Worm (Caenorhabditis elegans): Measurements from ENCODE around the gene Y49F6A.12.

The Y49F6A.12 gene

DNA sequence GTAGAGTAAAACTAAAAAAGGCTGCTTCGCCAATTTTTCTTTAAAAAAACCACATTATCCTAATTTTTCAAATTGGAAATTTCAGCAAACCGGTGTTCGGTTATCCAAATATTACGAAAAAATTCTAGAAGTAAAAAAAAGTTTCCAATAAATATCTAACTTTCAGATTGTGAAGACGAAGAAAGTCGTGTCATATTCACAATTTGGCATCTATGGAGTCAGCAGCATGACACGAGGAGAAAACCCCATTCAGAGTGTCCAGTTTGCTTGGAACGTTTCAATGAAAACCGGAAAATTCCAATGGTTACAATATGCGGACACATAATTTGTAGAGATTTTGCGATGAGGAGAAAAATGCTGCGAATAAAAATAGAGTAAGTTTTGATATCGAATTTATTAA, at the start of gene Y49F6A.12:
Gene Y49F6A.12 (plus strand): TSS at position 301 of the 400 bp plus-strand sequence.
- no peak for TF ChIP-seq nhr-25 (tag; optimal IDR thresholded peaks at IDR 0.05)
- TF ChIP-seq egl-27 (tag; optimal IDR thresholded peaks at IDR 0.05) = no peak
- no peak for TF ChIP-seq ama-1 (optimal IDR thresholded peaks at IDR 0.05)
- no peak for TF ChIP-seq F13H6.1 (tag; optimal IDR thresholded peaks at IDR 0.05)
- no peak for TF ChIP-seq unc-39 (tag; optimal IDR thresholded peaks at IDR 0.05)
- no peak for TF ChIP-seq nhr-237 (tag; optimal IDR thresholded peaks at IDR 0.05)
- TF ChIP-seq elt-1 (tag; optimal IDR thresholded peaks at IDR 0.05) = no peak
- TF ChIP-seq elt-3 (tag; optimal IDR thresholded peaks at IDR 0.05) = no peak
- TF ChIP-seq alr-1 (tag; optimal IDR thresholded peaks at IDR 0.05) = no peak
- TF ChIP-seq ztf-4 (tag; optimal IDR thresholded peaks at IDR 0.05) = no peak
- no peak for TF ChIP-seq unc-62 (GFP tag; optimal IDR thresholded peaks at IDR 0.05)
- no peak for TF ChIP-seq lin-13 (GFP tag; optimal IDR thresholded peaks at IDR 0.05)
- no peak for TF ChIP-seq nhr-23 (tag; optimal IDR thresholded peaks at IDR 0.05)
- no peak for TF ChIP-seq nhr-10 (tag; optimal IDR thresholded peaks at IDR 0.05)
- no peak for TF ChIP-seq fos-1 (tag; optimal IDR thresholded peaks at IDR 0.05)
- TF ChIP-seq ceh-82 (tag; optimal IDR thresholded peaks at IDR 0.05) = no peak
- TF ChIP-seq lsy-2 (tag; optimal IDR thresholded peaks at IDR 0.05) = no peak
- TF ChIP-seq zag-1 (tag; optimal IDR thresholded peaks at IDR 0.05) = no peak
- TF ChIP-seq peb-1 (tag; optimal IDR thresholded peaks at IDR 0.05) = no peak
- no peak for TF ChIP-seq nhr-12 (tag; optimal IDR thresholded peaks at IDR 0.05)

DNA sequence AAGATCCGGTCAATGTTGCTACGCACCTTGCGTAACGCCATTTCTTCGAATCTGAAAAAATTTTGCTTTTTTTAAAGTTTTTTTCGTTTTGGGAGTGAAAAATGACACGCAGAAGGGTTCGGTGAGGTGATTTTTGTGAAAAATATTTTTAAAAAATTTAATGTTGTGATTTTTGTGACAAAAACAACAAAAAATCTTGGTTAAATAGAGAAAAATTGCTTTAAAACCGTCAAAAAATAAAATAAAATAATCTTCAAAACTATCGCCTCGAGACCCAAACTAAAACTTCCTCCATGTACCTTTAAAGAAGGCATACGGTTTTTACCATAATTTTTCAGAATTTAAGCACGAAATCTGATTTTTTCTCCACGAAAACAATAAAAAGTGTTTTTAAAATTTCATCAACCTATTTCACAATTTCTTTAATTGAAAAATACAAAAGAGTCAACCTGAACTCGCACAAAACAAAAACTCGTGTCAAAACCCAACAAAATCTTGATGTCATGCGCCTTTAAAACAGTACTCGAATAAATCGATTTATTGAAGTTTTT, 49.0 kb upstream of the Y49F6A.12 start, which contains the start of gene apd-3:
Gene apd-3 (minus strand): TSS at position 51 of the 551 bp plus-strand sequence.
- TF ChIP-seq nhr-12 (tag; optimal IDR thresholded peaks at IDR 0.05) = no peak
- TF ChIP-seq lin-39 (tag; optimal IDR thresholded peaks at IDR 0.05) = no peak
- TF ChIP-seq sma-3 (GFP tag; optimal IDR thresholded peaks at IDR 0.05) = no peak
- no peak for TF ChIP-seq lin-13 (GFP tag; optimal IDR thresholded peaks at IDR 0.05)
- no peak for TF ChIP-seq ama-1 (optimal IDR thresholded peaks at IDR 0.05)
- no peak for TF ChIP-seq ceh-16 (tag; optimal IDR thresholded peaks at IDR 0.05)
- no peak for TF ChIP-seq nhr-21 (tag; optimal IDR thresholded peaks at IDR 0.05)
- TF ChIP-seq lsy-2 (tag; optimal IDR thresholded peaks at IDR 0.05) = no peak
- no peak for TF ChIP-seq F13H6.1 (tag; optimal IDR thresholded peaks at IDR 0.05)
- TF ChIP-seq nhr-11 (tag; optimal IDR thresholded peaks at IDR 0.05) = no peak
- TF ChIP-seq sem-4 (tag; optimal IDR thresholded peaks at IDR 0.05) = no peak
- TF ChIP-seq ztf-4 (tag; optimal IDR thresholded peaks at IDR 0.05) = no peak
- no peak for TF ChIP-seq nhr-25 (tag; optimal IDR thresholded peaks at IDR 0.05)
- TF ChIP-seq ceh-82 (tag; optimal IDR thresholded peaks at IDR 0.05) = no peak
- TF ChIP-seq unc-55 (GFP tag; optimal IDR thresholded peaks at IDR 0.05) = no peak
- TF ChIP-seq unc-39 (tag; optimal IDR thresholded peaks at IDR 0.05) = no peak
- TF ChIP-seq snpc-4 (tag; optimal IDR thresholded peaks at IDR 0.05) = no peak
- TF ChIP-seq crh-2 (tag; optimal IDR thresholded peaks at IDR 0.05) = no peak
- no peak for TF ChIP-seq mdl-1 (tag; optimal IDR thresholded peaks at IDR 0.05)
- no peak for TF ChIP-seq nhr-237 (tag; optimal IDR thresholded peaks at IDR 0.05)

- TF ChIP-seq nhr-10 (tag; optimal IDR thresholded peaks at IDR 0.05) = no peak
- peak; percentile 66 for TF ChIP-seq C34F6.9 (tag; optimal IDR thresholded peaks at IDR 0.05)
- TF ChIP-seq zag-1 (tag; optimal IDR thresholded peaks at IDR 0.05) = peak; percentile 42
- TF ChIP-seq ceh-16 (tag; optimal IDR thresholded peaks at IDR 0.05) = no peak
- no peak for TF ChIP-seq nhr-77 (tag; optimal IDR thresholded peaks at IDR 0.05)
- no peak for TF ChIP-seq nhr-23 (tag; optimal IDR thresholded peaks at IDR 0.05)
- TF ChIP-seq unc-62 (GFP tag; optimal IDR thresholded peaks at IDR 0.05) = no peak
- TF ChIP-seq peb-1 (tag; optimal IDR thresholded peaks at IDR 0.05) = no peak
- TF ChIP-seq gmeb-1 (tag; optimal IDR thresholded peaks at IDR 0.05) = no peak
- no peak for TF ChIP-seq mbf-1 (tag; optimal IDR thresholded peaks at IDR 0.05)
- TF ChIP-seq nhr-237 (tag; optimal IDR thresholded peaks at IDR 0.05) = no peak
- TF ChIP-seq nhr-6 (tag; optimal IDR thresholded peaks at IDR 0.05) = no peak
- TF ChIP-seq sma-3 (GFP tag; optimal IDR thresholded peaks at IDR 0.05) = no peak
- no peak for TF ChIP-seq skn-1 (tag; optimal IDR thresholded peaks at IDR 0.05)
- TF ChIP-seq lsy-2 (tag; optimal IDR thresholded peaks at IDR 0.05) = peak in 1 of 2 experiments; percentile 68
- no peak for TF ChIP-seq elt-1 (tag; optimal IDR thresholded peaks at IDR 0.05)
- TF ChIP-seq crh-2 (tag; optimal IDR thresholded peaks at IDR 0.05) = no peak
- TF ChIP-seq egl-27 (tag; optimal IDR thresholded peaks at IDR 0.05) = no peak
- no peak for TF ChIP-seq elt-3 (tag; optimal IDR thresholded peaks at IDR 0.05)
- peak; percentile 40 for TF ChIP-seq lin-13 (GFP tag; optimal IDR thresholded peaks at IDR 0.05)
- TF ChIP-seq F13H6.1 (tag; optimal IDR thresholded peaks at IDR 0.05) = no peak
- no peak for TF ChIP-seq lin-11 (tag; optimal IDR thresholded peaks at IDR 0.05)
- TF ChIP-seq sem-4 (tag; optimal IDR thresholded peaks at IDR 0.05) = no peak
- TF ChIP-seq blmp-1 (tag; optimal IDR thresholded peaks at IDR 0.05; ENCODE audit: insufficient read depth) = no peak
- peak; percentile 40 for TF ChIP-seq nhr-129 (tag; optimal IDR thresholded peaks at IDR 0.05)
- peak in 1 of 2 experiments; percentile 38 for TF ChIP-seq mdl-1 (tag; optimal IDR thresholded peaks at IDR 0.05)
- TF ChIP-seq nhr-11 (tag; optimal IDR thresholded peaks at IDR 0.05) = no peak
- no peak for TF ChIP-seq nhr-12 (tag; optimal IDR thresholded peaks at IDR 0.05)
- TF ChIP-seq R02D3.7 (tag; optimal IDR thresholded peaks at IDR 0.05) = no peak
- TF ChIP-seq alr-1 (tag; optimal IDR thresholded peaks at IDR 0.05) = no peak
- no peak for TF ChIP-seq dmd-4 (tag; optimal IDR thresholded peaks at IDR 0.05)
- peak; percentile 66 for TF ChIP-seq unc-55 (GFP tag; optimal IDR thresholded peaks at IDR 0.05)
- peak; percentile 16 for TF ChIP-seq snpc-4 (tag; optimal IDR thresholded peaks at IDR 0.05)
- peak; percentile 46 for TF ChIP-seq mab-5 (tag; optimal IDR thresholded peaks at IDR 0.05)
These were observed 48.2 kb upstream of the Y49F6A.12 start for ce11 chrII:3547282-3547681.
